Worm (Caenorhabditis elegans): ENCODE results near the gene pmp-1.

- no peak for TF ChIP-seq dao-5 (tag; optimal IDR thresholded peaks at IDR 0.05)
- no peak for TF ChIP-seq him-1 (tag; optimal IDR thresholded peaks at IDR 0.05)
Observed at ce11 chrII:6870803-6871202, 12.8 kb downstream of the pmp-1 start, which contains the start of gene clhm-1.
